Fruit fly (Drosophila melanogaster): ENCODE data around the gene CG32815.

dm6 chrX:946162-946561 is 13.9 kb downstream of the CG32815 start:
- no peak for TF ChIP-seq Clk (GFP tag; optimal IDR thresholded peaks at IDR 0.05)
- TF ChIP-seq ovo (GFP tag; optimal IDR thresholded peaks at IDR 0.05) = no peak
- TF ChIP-seq CG33017 (tag; optimal IDR thresholded peaks at IDR 0.05) = no peak
- TF ChIP-seq bab1 (GFP tag; optimal IDR thresholded peaks at IDR 0.05) = no peak
- TF ChIP-seq cic (GFP tag; optimal IDR thresholded peaks at IDR 0.05) = peak; percentile 49
